Fruit fly (Drosophila melanogaster) whole organism, embryonic: ENCODE results near the gene Gr61a.
A peak's percentile ranks its signal among the peaks of the same experiment; 100 is the strongest.

Experiments used
- Adf1 ChIP-seq: fragments of 200-800 bp; sonication (Bioruptor generic); IDR thresholded peaks from 2 replicates; pipeline ENCODE4 v1.3.6; 2022; ENCODE audit warnings: missing biosample characterization, missing genetic modification characterization
- B-H1 ChIP-seq: fragments of 200-800 bp; sonication (Bioruptor generic); IDR thresholded peaks from 3 replicates; pipeline ENCODE4 v1.3.6; 2022; ENCODE audit warnings: missing biosample characterization, missing genetic modification characterization
- CG10979 ChIP-seq: fragments of 200-800 bp; sonication (Bioruptor generic); optimal IDR thresholded peaks from 2 replicates; lab custom pipeline; 2018; ENCODE audit warnings: missing biosample characterization, mild to moderate bottlenecking, missing genetic modification characterization, moderate library complexity
- CG11247 ChIP-seq: fragments of 200-800 bp; sonication (Bioruptor generic); IDR thresholded peaks from 2 replicates; pipeline ENCODE4 v1.3.6; 2022; ENCODE audit warnings: missing biosample characterization, missing genetic modification characterization
- CG11695 ChIP-seq: fragments of 200-800 bp; sonication (Bioruptor generic); IDR thresholded peaks from 3 replicates; pipeline ENCODE4 v1.3.6; 2022; ENCODE audit warnings: missing biosample characterization, missing genetic modification characterization
- CG11723 ChIP-seq: fragments of 200-800 bp; sonication (Bioruptor generic); optimal IDR thresholded peaks from 2 replicates; lab custom pipeline; 2017; ENCODE audit warnings: missing biosample characterization, mild to moderate bottlenecking, missing genetic modification characterization
- CG13287 ChIP-seq: fragments of 200-800 bp; sonication (Bioruptor generic); IDR thresholded peaks from 2 replicates; pipeline ENCODE4 v1.3.6; 2022; ENCODE audit warnings: missing biosample characterization, missing genetic modification characterization; ENCODE audit not compliant: partially characterized antibody
- CG13775 ChIP-seq: fragments of 200-800 bp; sonication (Bioruptor generic); optimal IDR thresholded peaks from 3 replicates; lab custom pipeline; 2017; ENCODE audit warnings: missing biosample characterization, mild to moderate bottlenecking, missing genetic modification characterization
- CG14710 ChIP-seq: fragments of 200-800 bp; sonication (Bioruptor generic); optimal IDR thresholded peaks from 3 replicates; lab custom pipeline; 2019; ENCODE audit warnings: missing biosample characterization, mild to moderate bottlenecking, missing genetic modification characterization, moderate library complexity
- CG1602 ChIP-seq: fragments of 200-800 bp; sonication (Bioruptor generic); optimal IDR thresholded peaks from 3 replicates; lab custom pipeline; 2016; ENCODE audit warnings: missing biosample characterization, missing genetic modification characterization
- CG17829 ChIP-seq: fragments of 200-800 bp; optimal IDR thresholded peaks from 2 replicates; lab custom pipeline; 2019; ENCODE audit warnings: missing biosample characterization, mild to moderate bottlenecking, missing genetic modification characterization, moderate library complexity
- CG18476 ChIP-seq: fragments of 200-800 bp; sonication (Bioruptor generic); optimal IDR thresholded peaks from 2 replicates; lab custom pipeline; 2016; ENCODE audit warnings: missing biosample characterization, mild to moderate bottlenecking, missing genetic modification characterization
- CG2712 ChIP-seq: fragments of 200-800 bp; optimal IDR thresholded peaks from 3 replicates; lab custom pipeline; 2019; ENCODE audit warnings: missing biosample characterization, mild to moderate bottlenecking, missing genetic modification characterization, moderate library complexity
- CG2889 ChIP-seq: fragments of 200-800 bp; sonication (Bioruptor generic); IDR thresholded peaks from 3 replicates; pipeline ENCODE4 v1.3.6; 2022; ENCODE audit warnings: missing biosample characterization, missing genetic modification characterization
- CG33213 ChIP-seq: fragments of 200-800 bp; sonication (Bioruptor generic); optimal IDR thresholded peaks from 3 replicates; lab custom pipeline; 2016; ENCODE audit warnings: missing biosample characterization, missing genetic modification characterization
- CG4730 ChIP-seq: fragments of 200-800 bp; sonication (Bioruptor generic); IDR thresholded peaks from 2 replicates; pipeline ENCODE4 v1.3.6; 2022; ENCODE audit warnings: missing biosample characterization, missing genetic modification characterization
- CG6813 ChIP-seq: fragments of 200-800 bp; sonication (Bioruptor generic); optimal IDR thresholded peaks from 2 replicates; lab custom pipeline; 2017; ENCODE audit warnings: missing biosample characterization, missing genetic modification characterization, mild to moderate bottlenecking, moderate library complexity, missing genetic modification reagents
- CG9437 ChIP-seq: fragments of 200-800 bp; sonication (Bioruptor generic); optimal IDR thresholded peaks from 2 replicates; lab custom pipeline; 2018; ENCODE audit warnings: missing biosample characterization, mild to moderate bottlenecking, missing genetic modification characterization
- CrebB ChIP-seq: fragments of 200-800 bp; sonication (Bioruptor generic); optimal IDR thresholded peaks from 3 replicates; lab custom pipeline; 2018; ENCODE audit warnings: missing biosample characterization, mild to moderate bottlenecking, missing genetic modification characterization
- Deaf1 ChIP-seq: fragments of 200-800 bp; optimal IDR thresholded peaks from 3 replicates; lab custom pipeline; 2019; ENCODE audit warnings: missing biosample characterization, mild to moderate bottlenecking, missing genetic modification characterization, moderate library complexity
- Doc3 ChIP-seq: fragments of 200-800 bp; sonication (Bioruptor generic); IDR thresholded peaks from 3 replicates; pipeline ENCODE4 v1.3.6; 2022; ENCODE audit warnings: missing biosample characterization, missing genetic modification characterization; ENCODE audit not compliant: partially characterized antibody
- E2f1 ChIP-seq: fragments of 200-800 bp; sonication (Bioruptor generic); IDR thresholded peaks from 2 replicates; pipeline ENCODE4 v1.3.6; 2022; ENCODE audit warnings: missing biosample characterization, missing genetic modification characterization
- H2.0 ChIP-seq: fragments of 200-800 bp; sonication (Bioruptor generic); IDR thresholded peaks from 2 replicates; pipeline ENCODE4 v1.3.6; 2022; ENCODE audit warnings: missing biosample characterization, missing genetic modification characterization
- Hr3 ChIP-seq: fragments of 200-800 bp; sonication (Bioruptor generic); optimal IDR thresholded peaks from 3 replicates; lab custom pipeline; 2016; ENCODE audit warnings: missing biosample characterization, missing genetic modification characterization
- Max ChIP-seq: fragments of 200-800 bp; sonication (Bioruptor generic); optimal IDR thresholded peaks from 2 replicates; lab custom pipeline; 2016; ENCODE audit warnings: missing biosample characterization, mild to moderate bottlenecking, missing genetic modification characterization
- Nf-YC ChIP-seq: fragments of 200-800 bp; optimal IDR thresholded peaks from 3 replicates; lab custom pipeline; 2019; ENCODE audit warnings: missing biosample characterization, mild to moderate bottlenecking, missing genetic modification characterization, moderate library complexity
- Rx ChIP-seq: fragments of 200-800 bp; sonication (Bioruptor generic); IDR thresholded peaks from 2 replicates; pipeline ENCODE4 v1.3.6; 2022; ENCODE audit warnings: missing biosample characterization, missing genetic modification characterization
- Ssrp ChIP-seq: fragments of 200-800 bp; sonication (Bioruptor generic); optimal IDR thresholded peaks from 2 replicates; lab custom pipeline; 2018; ENCODE audit warnings: missing biosample characterization, mild to moderate bottlenecking, missing genetic modification characterization, moderate library complexity
- Tbp ChIP-seq: fragments of >200 bp; optimal IDR thresholded peaks from 2 replicates; lab custom pipeline; 2018; ENCODE audit warnings: missing biosample characterization, missing genetic modification characterization
- Xbp1 ChIP-seq: fragments of 200-800 bp; sonication (Bioruptor generic); optimal IDR thresholded peaks from 3 replicates; lab custom pipeline; 2016; ENCODE audit warnings: missing biosample characterization, mild to moderate bottlenecking, missing genetic modification characterization
- YL-1 ChIP-seq: fragments of 200-800 bp; sonication (Bioruptor generic); optimal IDR thresholded peaks from 3 replicates; lab custom pipeline; 2017; ENCODE audit warnings: missing biosample characterization, mild to moderate bottlenecking, missing genetic modification characterization
- abd-A ChIP-seq: fragments of 200-800 bp; sonication (Bioruptor generic); optimal IDR thresholded peaks from 3 replicates; lab custom pipeline; 2019; ENCODE audit warnings: missing biosample characterization, mild to moderate bottlenecking, missing genetic modification characterization, moderate library complexity
- bbx ChIP-seq: fragments of 200-800 bp; sonication (Bioruptor generic); IDR thresholded peaks from 2 replicates; pipeline ENCODE4 v1.3.6; 2022; ENCODE audit warnings: missing biosample characterization, missing genetic modification characterization; ENCODE audit not compliant: partially characterized antibody
- bcd ChIP-seq: fragments of 200-800 bp; sonication (Bioruptor generic); optimal IDR thresholded peaks from 2 replicates; lab custom pipeline; 2017; ENCODE audit warnings: missing biosample characterization, mild to moderate bottlenecking, missing genetic modification characterization
- btn ChIP-seq: fragments of 200-800 bp; sonication (Bioruptor generic); optimal IDR thresholded peaks from 2 replicates; lab custom pipeline; 2016; ENCODE audit warnings: missing biosample characterization, missing genetic modification characterization
- disco-r ChIP-seq: fragments of 200-800 bp; sonication (Bioruptor generic); optimal IDR thresholded peaks from 2 replicates; lab custom pipeline; 2016; ENCODE audit warnings: missing biosample characterization, missing genetic modification characterization
- dmrt11E ChIP-seq: fragments of 200-800 bp; sonication (Bioruptor generic); optimal IDR thresholded peaks from 3 replicates; lab custom pipeline; 2018; ENCODE audit warnings: missing biosample characterization, mild to moderate bottlenecking, missing genetic modification characterization, moderate library complexity
- dysf ChIP-seq: fragments of 200-800 bp; sonication (Bioruptor generic); IDR thresholded peaks from 3 replicates; pipeline ENCODE4 v1.3.6; 2022; ENCODE audit warnings: missing biosample characterization, missing genetic modification characterization
- jigr1 ChIP-seq: fragments of 200-800 bp; sonication (Bioruptor generic); IDR thresholded peaks from 3 replicates; pipeline ENCODE4 v1.3.6; 2022; ENCODE audit warnings: missing biosample characterization, missing genetic modification characterization
- jing ChIP-seq: fragments of 200-800 bp; sonication (Bioruptor generic); optimal IDR thresholded peaks from 2 replicates; lab custom pipeline; 2018; ENCODE audit warnings: missing biosample characterization, mild to moderate bottlenecking, missing genetic modification characterization
- lab ChIP-seq: fragments of 200-800 bp; sonication (Bioruptor generic); optimal IDR thresholded peaks from 3 replicates; lab custom pipeline; 2017; ENCODE audit warnings: missing biosample characterization, missing genetic modification characterization, mild to moderate bottlenecking, moderate library complexity, missing genetic modification reagents
- lbe ChIP-seq: fragments of 200-800 bp; sonication (Bioruptor generic); optimal IDR thresholded peaks from 2 replicates; lab custom pipeline; 2016; ENCODE audit warnings: missing biosample characterization, mild to moderate bottlenecking, missing genetic modification characterization
- maf-S ChIP-seq: fragments of 200-800 bp; sonication (Bioruptor generic); optimal IDR thresholded peaks from 2 replicates; lab custom pipeline; 2016; ENCODE audit warnings: missing biosample characterization, missing genetic modification characterization
- onecut ChIP-seq: fragments of 200-800 bp; sonication (Bioruptor generic); IDR thresholded peaks from 2 replicates; pipeline ENCODE4 v1.3.6; 2022; ENCODE audit warnings: missing biosample characterization, missing genetic modification characterization
- sqz ChIP-seq: fragments of 200-800 bp; sonication (Bioruptor generic); optimal IDR thresholded peaks from 3 replicates; lab custom pipeline; 2018; ENCODE audit warnings: missing biosample characterization, mild to moderate bottlenecking, missing genetic modification characterization
- ssp ChIP-seq: fragments of 200-800 bp; sonication (Bioruptor generic); IDR thresholded peaks from 2 replicates; pipeline ENCODE4 v1.3.6; 2022; ENCODE audit warnings: missing biosample characterization, missing genetic modification characterization
- tap ChIP-seq: fragments of 200-800 bp; optimal IDR thresholded peaks from 3 replicates; lab custom pipeline; 2019; ENCODE audit warnings: missing biosample characterization, mild to moderate bottlenecking, missing genetic modification characterization, moderate library complexity
- vnd ChIP-seq: fragments of 200-800 bp; sonication (Bioruptor generic); IDR thresholded peaks from 3 replicates; pipeline ENCODE4 v1.3.6; 2022; ENCODE audit warnings: missing biosample characterization, missing genetic modification characterization; ENCODE audit not compliant: partially characterized antibody
- zen ChIP-seq: fragments of 200-800 bp; sonication (Bioruptor generic); optimal IDR thresholded peaks from 3 replicates; lab custom pipeline; 2018; ENCODE audit warnings: missing biosample characterization, mild to moderate bottlenecking, missing genetic modification characterization, moderate library complexity

Gene Gr61a

dm6 chr3L:796926-797802 is 44.1 kb upstream of the Gr61a start (continued):
- peak; percentile 49 for TF ChIP-seq CG18476 (GFP tag; lab: Kevin White, UChicago)
- no peak for TF ChIP-seq CG11723 (GFP tag; lab: Kevin White, UChicago)
- peak; percentile 53 for TF ChIP-seq CG17829 (tag; lab: Kevin White, UChicago)
- TF ChIP-seq jing = no peak
- no peak for TF ChIP-seq Tbp (GFP tag; lab: Kevin White, UChicago)
- no peak for TF ChIP-seq CG33213
- peak; percentile 9 for TF ChIP-seq Nf-YC (tag; lab: Kevin White, UChicago)
- no peak for TF ChIP-seq Adf1 (GFP tag; lab: Robert Waterston, UW)
- peak; percentile 86 for TF ChIP-seq Deaf1 (tag; lab: Kevin White, UChicago)
- no peak for TF ChIP-seq btn
- peak; percentile 62 for TF ChIP-seq onecut (GFP tag; lab: Robert Waterston, UW)
- peak; percentile 63 for TF ChIP-seq CG4730
- no peak for TF ChIP-seq Hr3
- TF ChIP-seq dmrt11E (tag; lab: Kevin White, UChicago) = no peak
- peak; percentile 50 for TF ChIP-seq tap (tag; lab: Kevin White, UChicago)
- TF ChIP-seq jigr1 (GFP tag; lab: Robert Waterston, UW) = no peak
- peak; percentile 7 for TF ChIP-seq CG13775 (GFP tag; lab: Kevin White, UChicago)
- peak; percentile 58 for TF ChIP-seq E2f1
- no peak for TF ChIP-seq vnd
- no peak for TF ChIP-seq CG2889 (GFP tag; lab: Robert Waterston, UW)
- TF ChIP-seq bcd (GFP tag; lab: Kevin White, UChicago) = peak; percentile 26
- TF ChIP-seq Doc3 (GFP tag; lab: Robert Waterston, UW) = no peak
- no peak for TF ChIP-seq YL-1 (GFP tag; lab: Kevin White, UChicago)
- TF ChIP-seq dysf (GFP tag; lab: Robert Waterston, UW) = peak; percentile 80
- no peak for TF ChIP-seq CG9437 (GFP tag; lab: Kevin White, UChicago)
- peak; percentile 29 for TF ChIP-seq sqz (GFP tag; lab: Kevin White, UChicago)
- TF ChIP-seq H2.0 = no peak
- TF ChIP-seq CG13287 = no peak
- no peak for TF ChIP-seq Ssrp (tag; lab: Kevin White, UChicago)
- no peak for TF ChIP-seq zen (tag; lab: Kevin White, UChicago)
- TF ChIP-seq CG14710 = peak; percentile 33
- peak; percentile 29; the same call in 1 of the 2 replicates for TF ChIP-seq Rx (GFP tag; lab: Robert Waterston, UW)
- TF ChIP-seq Max (GFP tag; lab: Kevin White, UChicago) = peak; percentile 16
- no peak for TF ChIP-seq bbx (GFP tag; lab: Robert Waterston, UW)
- TF ChIP-seq CG11695 = peak; percentile 72
- no peak for TF ChIP-seq CG1602 (GFP tag; lab: Kevin White, UChicago)
- TF ChIP-seq lab = peak; percentile 81
- peak; percentile 17 for TF ChIP-seq Xbp1
- peak; percentile 68 for TF ChIP-seq CG6813
- 0 out of 2 replicates have a peak, but pooled peaks have one; percentile 21 for TF ChIP-seq CG11247 (GFP tag; lab: Robert Waterston, UW)
- TF ChIP-seq CG10979 = peak; percentile 62
- peak; percentile 55 for TF ChIP-seq ssp (GFP tag; lab: Robert Waterston, UW)
- TF ChIP-seq B-H1 (GFP tag; lab: Robert Waterston, UW) = 0 out of 3 replicates have a peak, but pooled peaks have one; percentile 17
- peak; percentile 64 for TF ChIP-seq CG2712 (tag; lab: Kevin White, UChicago)
- TF ChIP-seq disco-r = no peak
- TF ChIP-seq maf-S (GFP tag; lab: Kevin White, UChicago) = no peak
- TF ChIP-seq abd-A (tag; lab: Kevin White, UChicago) = peak; percentile 85
- no peak for TF ChIP-seq CrebB
- TF ChIP-seq lbe (GFP tag; lab: Kevin White, UChicago) = no peak
